In genomic region chr3L:4253611-4254300, dm6 we compare ENCODE assay signal across 1 fruit fly cellular context.
TF ChIP-seq lines count a peak whose summit lies in the region.

No protein-coding gene starts in this region.

TF ChIP-seq in whole organism, embryonic, 481 proteins besides CTCF, POLR2A, EP300 and RAD21 (continued from another document):
- TF ChIP-seq chif (GFP tag; optimal IDR thresholded peaks at IDR 0.05; lab: Kevin White, UChicago) (no peak), Pdp1 (GFP tag; optimal IDR thresholded peaks at IDR 0.05; lab: Kevin White, UChicago) (no peak), GATAe (GFP tag; conservative IDR thresholded peaks at IDR 0.05; lab: Robert Waterston, UW) (no peak), CG1792 (GFP tag; optimal IDR thresholded peaks at IDR 0.05; lab: Kevin White, UChicago) (no peak), Bteb2 (GFP tag; optimal IDR thresholded peaks at IDR 0.05; lab: Kevin White, UChicago) (no peak), CG2678 (tag; optimal IDR thresholded peaks at IDR 0.05; lab: Kevin White, UChicago) (no peak), CrebB (tag; optimal IDR thresholded peaks at IDR 0.05; lab: Kevin White, UChicago) (no peak), HHEX (GFP tag; optimal IDR thresholded peaks at IDR 0.05; lab: Kevin White, UChicago) (no peak), gcm (GFP tag; optimal IDR thresholded peaks at IDR 0.05; lab: Kevin White, UChicago) (no peak), sima (GFP tag; optimal IDR thresholded peaks at IDR 0.05; lab: Kevin White, UChicago) (no peak), Hmr (GFP tag; optimal IDR thresholded peaks at IDR 0.05; lab: Kevin White, UChicago) (no peak), chm (GFP tag; IDR thresholded peaks at IDR 0.05; lab: Robert Waterston, UW) (peak; percentile 13; the same call in 1 of the 2 replicates), ab (GFP tag; optimal IDR thresholded peaks at IDR 0.05; lab: Kevin White, UChicago) (no peak), Kr (GFP tag; optimal IDR thresholded peaks at IDR 0.05; lab: Kevin White, UChicago) (no peak), Sox102F (GFP tag; optimal IDR thresholded peaks at IDR 0.05; lab: Kevin White, UChicago) (no peak), CG13424 (tag; optimal IDR thresholded peaks at IDR 0.05; lab: Kevin White, UChicago) (no peak), NC2α (GFP tag; optimal IDR thresholded peaks at IDR 0.05; lab: Kevin White, UChicago) (no peak), pan (optimal IDR thresholded peaks at IDR 0.05; lab: Kevin White, UChicago) (no peak), pan (GFP tag; optimal IDR thresholded peaks at IDR 0.05 in 1 of 2, IDR thresholded peaks at IDR 0.05 in 1 of 2) (peak in 1 of 2 experiments; percentile 25), bigmax (GFP tag; optimal IDR thresholded peaks at IDR 0.05; lab: Kevin White, UChicago) (peak; percentile 91), C15 (GFP tag; IDR thresholded peaks at IDR 0.05; lab: Robert Waterston, UW) (no peak), hb (GFP tag; IDR thresholded peaks at IDR 0.05; lab: Robert Waterston, UW; ENCODE audit: partially characterized antibody) (no peak), run (tag; optimal IDR thresholded peaks at IDR 0.05; lab: Kevin White, UChicago) (no peak), ase (GFP tag; IDR thresholded peaks at IDR 0.05; lab: Robert Waterston, UW) (no peak), Tbp (GFP tag; optimal IDR thresholded peaks at IDR 0.05; lab: Kevin White, UChicago) (no peak), CG6272 (GFP tag; IDR thresholded peaks at IDR 0.05; lab: Robert Waterston, UW) (no peak), MESR4 (GFP tag; optimal IDR thresholded peaks at IDR 0.05; lab: Kevin White, UChicago) (peak; percentile 78), CG8924 (tag; optimal IDR thresholded peaks at IDR 0.05; lab: Kevin White, UChicago) (no peak), hkb (optimal IDR thresholded peaks at IDR 0.05; lab: Kevin White, UChicago) (no peak), hkb (GFP tag; IDR thresholded peaks at IDR 0.05; lab: Robert Waterston, UW) (no peak), ftz-f1 (GFP tag; optimal IDR thresholded peaks at IDR 0.05; lab: Kevin White, UChicago) (no peak), Hr78 (GFP tag; optimal IDR thresholded peaks at IDR 0.05; lab: Kevin White, UChicago) (peak in 1 of 2 experiments; percentile 54), CG11504 (tag; optimal IDR thresholded peaks at IDR 0.05; lab: Kevin White, UChicago) (no peak), CG12236 (GFP tag; optimal IDR thresholded peaks at IDR 0.05; lab: Kevin White, UChicago) (no peak), CG10147 (GFP tag; optimal IDR thresholded peaks at IDR 0.05; lab: Kevin White, UChicago) (no peak), CG42726 (GFP tag; IDR thresholded peaks at IDR 0.05; lab: Robert Waterston, UW; ENCODE audit: partially characterized antibody) (no peak), sc (optimal IDR thresholded peaks at IDR 0.05; lab: Kevin White, UChicago) (no peak), sc (GFP tag; optimal IDR thresholded peaks at IDR 0.05; lab: Kevin White, UChicago) (no peak), Med (GFP tag; lab: Kevin White, UChicago) (peak; percentile 20), slbo (GFP tag; IDR thresholded peaks at IDR 0.05; lab: Robert Waterston, UW) (no peak), Mrtf (GFP tag; IDR thresholded peaks at IDR 0.05; lab: Robert Waterston, UW) (no peak), nerfin-1 (tag; optimal IDR thresholded peaks at IDR 0.05; lab: Kevin White, UChicago) (no peak), Lhr (GFP tag; optimal IDR thresholded peaks at IDR 0.05; lab: Kevin White, UChicago) (no peak), CG5180 (GFP tag; optimal IDR thresholded peaks at IDR 0.05; lab: Kevin White, UChicago) (peak; percentile 4), so (GFP tag; IDR thresholded peaks at IDR 0.05; lab: Robert Waterston, UW) (0 out of 3 replicates have a peak, but pooled peaks have one; percentile 12), al (GFP tag; IDR thresholded peaks at IDR 0.05; lab: Robert Waterston, UW) (no peak), ttk (GFP tag; IDR thresholded peaks at IDR 0.05; lab: Robert Waterston, UW) (0 out of 2 replicates have a peak, but pooled peaks have one; percentile 17), bbx (GFP tag; IDR thresholded peaks at IDR 0.05; lab: Robert Waterston, UW; ENCODE audit: partially characterized antibody) (0 out of 2 replicates have a peak, but pooled peaks have one; percentile 14), CG14860 (GFP tag; IDR thresholded peaks at IDR 0.05; lab: Robert Waterston, UW; ENCODE audit: partially characterized antibody) (0 out of 3 replicates have a peak, but pooled peaks have one; percentile 20), CG2202 (tag; optimal IDR thresholded peaks at IDR 0.05; lab: Kevin White, UChicago) (no peak), pzg (GFP tag; optimal IDR thresholded peaks at IDR 0.05; lab: Kevin White, UChicago) (peak; percentile 22), CG8478 (optimal IDR thresholded peaks at IDR 0.05; lab: Kevin White, UChicago) (peak; percentile 10), onecut (GFP tag; IDR thresholded peaks at IDR 0.05; lab: Robert Waterston, UW) (no peak), CG32767 (GFP tag; IDR thresholded peaks at IDR 0.05; lab: Robert Waterston, UW) (peak; percentile 57; the same call in 1 of the 2 replicates), Trl (optimal IDR thresholded peaks at IDR 0.05; lab: Kevin White, UChicago) (peak in 1 of 2 experiments; percentile 13), Trl (GFP tag; optimal IDR thresholded peaks at IDR 0.05; lab: Kevin White, UChicago) (no peak), sna (GFP tag; IDR thresholded peaks at IDR 0.05; lab: Robert Waterston, UW; ENCODE audit: partially characterized antibody) (0 out of 2 replicates have a peak, but pooled peaks have one; percentile 18), jumu (GFP tag; optimal IDR thresholded peaks at IDR 0.05; lab: Kevin White, UChicago) (no peak), mam (GFP tag; optimal IDR thresholded peaks at IDR 0.05; lab: Kevin White, UChicago) (no peak), MBD-R2 (GFP tag; IDR thresholded peaks at IDR 0.05; lab: Robert Waterston, UW) (peak; percentile 26), sens (GFP tag; lab: Kevin White, UChicago) (peak; percentile 48), CG11247 (GFP tag; IDR thresholded peaks at IDR 0.05; lab: Robert Waterston, UW) (no peak), eve (GFP tag; optimal IDR thresholded peaks at IDR 0.05; lab: Kevin White, UChicago) (no peak), CG1024 (GFP tag; IDR thresholded peaks at IDR 0.05; lab: Robert Waterston, UW) (no peak)
TF ChIP-seq in whole organism, embryonic: peak in this region for 26.
